Fruit fly (Drosophila melanogaster): ENCODE data around the gene ERp44.
A peak's percentile ranks its signal among the peaks of the same experiment; 100 is the strongest.

DNA sequence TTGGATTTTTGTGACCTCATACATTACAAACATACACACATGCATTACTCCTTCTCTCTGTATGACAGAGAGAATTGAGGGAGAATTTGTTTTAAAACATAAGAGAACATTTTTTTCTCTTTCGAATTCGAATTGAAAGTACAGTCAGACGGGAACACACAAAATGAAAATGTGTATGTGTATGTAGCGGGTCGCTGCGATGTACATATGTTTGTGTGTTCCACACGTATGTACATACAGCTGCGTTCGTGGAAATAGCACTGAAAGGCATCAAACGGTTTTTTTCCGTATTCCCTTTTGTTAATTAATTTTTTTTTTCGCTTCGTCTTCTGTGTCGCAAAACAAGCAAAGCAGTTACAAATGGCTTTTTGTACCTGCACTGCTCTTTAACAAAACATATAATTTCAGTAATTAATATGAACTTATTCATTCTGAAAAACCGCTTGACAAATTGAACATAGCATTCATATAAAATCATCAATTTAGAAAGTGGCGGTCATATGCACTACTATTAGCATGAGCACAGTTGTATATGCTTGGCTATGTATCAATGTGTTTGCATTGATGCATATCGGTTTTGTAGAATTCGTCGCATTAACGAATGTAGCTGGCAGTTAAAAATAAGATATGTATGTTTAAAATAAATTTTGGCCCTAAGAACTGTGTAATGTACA lies 35.2 kb upstream of the ERp44 start:
- TF ChIP-seq bab1 (GFP tag; optimal IDR thresholded peaks at IDR 0.05): peak; percentile 95
- TF ChIP-seq pad (GFP tag; optimal IDR thresholded peaks at IDR 0.05): peak; percentile 91
- TF ChIP-seq toe (GFP tag; optimal IDR thresholded peaks at IDR 0.05): peak; percentile 83
- TF ChIP-seq cnc (optimal IDR thresholded peaks at IDR 0.05): no peak
- TF ChIP-seq cic (GFP tag; optimal IDR thresholded peaks at IDR 0.05): peak; percentile 83
- peak; percentile 95 for TF ChIP-seq ovo (GFP tag; optimal IDR thresholded peaks at IDR 0.05)
- TF ChIP-seq CG5204 (GFP tag; optimal IDR thresholded peaks at IDR 0.05): peak; percentile 94
- peak; percentile 84 for TF ChIP-seq Clk (GFP tag; optimal IDR thresholded peaks at IDR 0.05)
- TF ChIP-seq CG11617 (GFP tag; optimal IDR thresholded peaks at IDR 0.05): peak; percentile 98
- TF ChIP-seq Mnt (GFP tag; optimal IDR thresholded peaks at IDR 0.05): peak; percentile 88
- TF ChIP-seq CG1620 (GFP tag; optimal IDR thresholded peaks at IDR 0.05): peak; percentile 82
- TF ChIP-seq kay (GFP tag; ENCODE audit: borderline replicate concordance): peak; percentile 80
- TF ChIP-seq CG14711 (tag; optimal IDR thresholded peaks at IDR 0.05): peak; percentile 94

Data from whole organism, adult.